Fruit fly (Drosophila melanogaster) whole organism, adult: ENCODE results near the gene CG10366.
A peak's percentile ranks its signal among the peaks of the same experiment; 100 is the strongest.

Source experiments
- CG11617 ChIP-seq: fragments of 200-800 bp; sonication (Bioruptor generic); optimal IDR thresholded peaks from 2 replicates; lab custom pipeline; 2017; ENCODE audit warnings: mild to moderate bottlenecking, missing biosample characterization, missing genetic modification reagents, missing genetic modification characterization
- CG12768 ChIP-seq: fragments of 200-800 bp; sonication (Bioruptor generic); optimal IDR thresholded peaks from 2 replicates; lab custom pipeline; 2017; ENCODE audit warnings: missing biosample characterization, missing genetic modification characterization, mild to moderate bottlenecking, moderate library complexity, missing genetic modification reagents
- CG14711 ChIP-seq: fragments of 200-800 bp; sonication (Bioruptor generic); optimal IDR thresholded peaks from 2 replicates; lab custom pipeline; 2018; ENCODE audit warnings: missing biosample characterization, mild to moderate bottlenecking, missing genetic modification characterization, moderate library complexity
- CG1620 ChIP-seq: fragments of 200-800 bp; sonication (Bioruptor generic); optimal IDR thresholded peaks from 2 replicates; lab custom pipeline; 2016; ENCODE audit warnings: missing biosample characterization, missing genetic modification characterization
- CG33017 ChIP-seq: fragments of 200-800 bp; sonication (Bioruptor generic); optimal IDR thresholded peaks from 2 replicates; lab custom pipeline; 2018; ENCODE audit warnings: missing biosample characterization, mild to moderate bottlenecking, missing genetic modification characterization, moderate library complexity
- CG5204 ChIP-seq: fragments of 200-800 bp; sonication (Bioruptor generic); optimal IDR thresholded peaks from 2 replicates; lab custom pipeline; 2016; ENCODE audit warnings: missing biosample characterization, missing genetic modification characterization
- CG7045 ChIP-seq: fragments of 200-800 bp; sonication (Bioruptor generic); optimal IDR thresholded peaks from 2 replicates; lab custom pipeline; 2017; ENCODE audit warnings: missing biosample characterization, mild to moderate bottlenecking, missing genetic modification characterization
- CG7101 ChIP-seq: fragments of 200-800 bp; sonication (Bioruptor generic); optimal IDR thresholded peaks from 2 replicates; lab custom pipeline; 2018; ENCODE audit warnings: missing biosample characterization, mild to moderate bottlenecking, missing genetic modification characterization, moderate library complexity
- Clk ChIP-seq: fragments of 200-800 bp; sonication (Bioruptor generic); optimal IDR thresholded peaks from 2 replicates; lab custom pipeline; 2017; ENCODE audit warnings: missing biosample characterization, missing genetic modification characterization
- Crg-1 ChIP-seq: fragments of 200-800 bp; sonication (Bioruptor generic); optimal IDR thresholded peaks from 2 replicates; lab custom pipeline; 2016; ENCODE audit warnings: missing biosample characterization, missing genetic modification characterization
- Hr96 ChIP-seq: fragments of 200-800 bp; sonication (Bioruptor generic); optimal IDR thresholded peaks from 2 replicates; lab custom pipeline; 2016; ENCODE audit warnings: missing biosample characterization, missing genetic modification characterization
- Mnt ChIP-seq: fragments of 200-800 bp; sonication (Bioruptor generic); optimal IDR thresholded peaks from 2 replicates; lab custom pipeline; 2016; ENCODE audit warnings: missing biosample characterization, mild to moderate bottlenecking, missing genetic modification characterization
- bab1 ChIP-seq: fragments of 200-800 bp; sonication (Bioruptor generic); optimal IDR thresholded peaks from 3 replicates; lab custom pipeline; 2019; ENCODE audit warnings: missing biosample characterization, mild to moderate bottlenecking, missing genetic modification characterization, moderate library complexity
- cic ChIP-seq: fragments of 200-800 bp; sonication (Bioruptor generic); optimal IDR thresholded peaks from 2 replicates; lab custom pipeline; 2017; ENCODE audit warnings: missing biosample characterization, mild to moderate bottlenecking, missing genetic modification characterization, moderate library complexity
- cnc ChIP-seq, 2 experiments: fragments of >200 bp; optimal IDR thresholded peaks; 2 replicates each; lab custom pipeline; 2017
- kay ChIP-seq: fragments of 200-800 bp; sonication (Bioruptor generic); peaks from one replicate; lab custom pipeline; 2016; ENCODE audit warnings: missing biosample characterization, missing genetic modification characterization, borderline replicate concordance
- ovo ChIP-seq: fragments of 200-800 bp; sonication (Bioruptor generic); optimal IDR thresholded peaks from 2 replicates; lab custom pipeline; 2016; ENCODE audit warnings: missing biosample characterization, missing genetic modification characterization
- pad ChIP-seq: fragments of 200-800 bp; sonication (Bioruptor generic); optimal IDR thresholded peaks from 3 replicates; lab custom pipeline; 2017; ENCODE audit warnings: missing biosample characterization, missing genetic modification characterization, mild to moderate bottlenecking, moderate library complexity, missing genetic modification reagents
- tj ChIP-seq: fragments of 200-800 bp; sonication (Bioruptor generic); optimal IDR thresholded peaks from 3 replicates; lab custom pipeline; 2017; ENCODE audit warnings: missing biosample characterization, mild to moderate bottlenecking, missing genetic modification characterization, moderate library complexity
- toe ChIP-seq: fragments of 200-800 bp; sonication (Bioruptor generic); optimal IDR thresholded peaks from 2 replicates; lab custom pipeline; 2016; ENCODE audit warnings: missing biosample characterization, missing genetic modification characterization

CG10366 gene

DNA sequence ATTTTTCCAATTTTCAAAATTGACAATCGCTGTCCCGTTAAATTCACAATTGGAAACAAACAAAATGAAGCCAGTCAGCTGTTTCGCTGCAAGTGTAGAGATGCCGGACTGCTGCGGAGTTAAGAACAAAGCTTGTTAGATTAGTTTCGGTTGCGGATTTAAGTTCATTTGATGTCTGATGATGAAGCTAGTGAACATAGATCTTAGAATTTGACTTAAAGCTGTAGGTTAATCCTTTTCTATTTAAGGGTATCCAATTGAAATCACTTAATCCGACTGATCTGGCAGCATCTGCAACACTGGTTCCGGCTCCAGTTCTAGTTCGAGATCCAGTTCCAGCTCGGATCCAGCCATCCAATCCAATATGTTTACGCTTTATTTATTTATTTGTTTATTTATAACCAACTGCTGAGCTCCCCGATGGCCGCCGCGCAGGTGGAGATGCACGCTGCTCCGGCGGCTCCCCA is at the start of gene CG10366, which contains the start of gene PCNA2:
Gene CG10366, plus strand, starts transcription at position 310 of the 467 bp plus-strand sequence.
Gene PCNA2, minus strand, starts transcription at position 65 of the 467 bp plus-strand sequence.
- TF ChIP-seq CG7101, result peak; percentile 70
- peak; percentile 28 for TF ChIP-seq CG7045 (GFP tag; lab: Kevin White, UChicago)
- peak; percentile 40 for TF ChIP-seq pad (GFP tag; lab: Kevin White, UChicago)
- TF ChIP-seq cnc (optimal IDR thresholded peaks at IDR 0.05; lab: Kevin White, UChicago), result no peak
- peak; percentile 79 for TF ChIP-seq CG1620 (GFP tag; lab: Kevin White, UChicago)
- TF ChIP-seq Crg-1 (GFP tag; lab: Kevin White, UChicago), result peak; percentile 36
- no peak for TF ChIP-seq CG5204 (GFP tag; lab: Kevin White, UChicago)
- peak; percentile 9 for TF ChIP-seq cic (GFP tag; lab: Kevin White, UChicago)
- peak; percentile 55 for TF ChIP-seq Mnt (GFP tag; lab: Kevin White, UChicago)
- peak; percentile 72 for TF ChIP-seq CG11617
- no peak for TF ChIP-seq kay (GFP tag; lab: Kevin White, UChicago)
- TF ChIP-seq CG14711 (tag; lab: Kevin White, UChicago), result peak; percentile 72
- TF ChIP-seq CG12768 (GFP tag; lab: Kevin White, UChicago), result peak; percentile 49
- peak; percentile 58 for TF ChIP-seq CG33017 (tag; lab: Kevin White, UChicago)
- no peak for TF ChIP-seq Clk (GFP tag; lab: Kevin White, UChicago)
- TF ChIP-seq Hr96, result peak; percentile 75
- TF ChIP-seq ovo, result peak; percentile 61
- peak; percentile 79 for TF ChIP-seq toe
- peak; percentile 78 for TF ChIP-seq bab1
- peak; percentile 71 for TF ChIP-seq tj (GFP tag; lab: Kevin White, UChicago)

DNA sequence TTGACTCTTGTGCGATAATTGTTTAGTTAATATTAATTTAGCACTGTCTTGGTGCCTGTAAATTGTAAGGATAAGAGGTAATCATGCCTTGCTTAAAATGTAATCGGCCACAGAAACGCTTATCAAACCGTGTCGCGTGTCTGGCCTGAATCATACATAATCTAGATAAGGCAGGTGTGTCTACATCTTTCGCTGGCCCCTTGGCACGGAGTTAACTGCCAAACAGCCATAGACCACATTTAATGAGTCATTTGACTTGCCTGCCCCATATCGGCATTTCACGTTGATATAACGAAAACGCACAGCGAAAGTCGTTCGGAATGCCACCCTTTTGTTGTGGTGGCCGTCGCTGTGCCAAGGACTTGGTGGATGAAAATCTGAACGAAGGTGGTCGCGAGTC is 48.8 kb upstream of the CG10366 start, which contains the start of gene CG31697:
Gene CG31697, plus strand, starts transcription at position 215 of the 400 bp plus-strand sequence.
- TF ChIP-seq Clk (GFP tag; lab: Kevin White, UChicago) (no peak), CG12768 (GFP tag; lab: Kevin White, UChicago) (no peak), kay (GFP tag; lab: Kevin White, UChicago) (no peak), Hr96 (no peak), Mnt (GFP tag; lab: Kevin White, UChicago) (no peak), CG1620 (GFP tag; lab: Kevin White, UChicago) (no peak), pad (GFP tag; lab: Kevin White, UChicago) (no peak), bab1 (no peak), cic (GFP tag; lab: Kevin White, UChicago) (no peak), CG5204 (GFP tag; lab: Kevin White, UChicago) (no peak), Crg-1 (GFP tag; lab: Kevin White, UChicago) (no peak)

DNA sequence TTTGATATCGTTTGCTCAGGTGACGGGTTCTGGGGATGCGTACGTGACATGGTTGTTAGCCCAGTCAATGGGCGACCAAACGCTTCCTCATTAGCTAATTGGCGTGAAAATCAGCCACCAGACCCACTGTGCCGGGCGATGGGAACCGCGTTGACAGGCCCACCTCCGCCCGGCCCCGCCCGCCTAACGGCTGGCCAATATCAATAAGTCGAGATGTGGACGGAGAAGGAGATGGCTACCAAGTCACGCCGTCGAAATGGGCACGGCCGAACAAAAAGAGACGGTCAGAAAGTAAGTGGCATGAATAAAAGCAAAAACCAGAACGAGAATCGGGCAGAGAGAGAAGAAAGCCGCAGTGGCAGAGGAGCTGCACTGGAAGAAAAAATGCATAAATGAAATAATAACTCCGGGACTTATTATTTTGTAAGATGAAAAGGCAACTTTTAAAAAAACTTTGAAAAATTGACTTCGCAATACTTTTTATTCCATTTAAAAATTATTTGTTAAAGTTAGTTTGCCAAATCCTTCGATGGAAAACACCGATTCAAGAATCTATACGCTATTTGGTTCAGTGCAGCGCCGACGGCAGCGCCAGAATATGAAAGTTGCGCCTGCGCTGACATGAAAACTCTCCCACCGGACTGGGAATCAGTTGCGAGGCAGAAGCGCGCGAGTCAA is 46.1 kb upstream of the CG10366 start, which contains the start of gene CG13082:
Gene CG13082, plus strand, starts transcription at position 647 of the 678 bp plus-strand sequence.
- TF ChIP-seq Hr96 (no peak), CG14711 (tag; lab: Kevin White, UChicago) (no peak), toe (no peak), CG12768 (GFP tag; lab: Kevin White, UChicago) (no peak), Mnt (GFP tag; lab: Kevin White, UChicago) (no peak), Crg-1 (GFP tag; lab: Kevin White, UChicago) (no peak), kay (GFP tag; lab: Kevin White, UChicago) (no peak), CG1620 (GFP tag; lab: Kevin White, UChicago) (no peak)

DNA sequence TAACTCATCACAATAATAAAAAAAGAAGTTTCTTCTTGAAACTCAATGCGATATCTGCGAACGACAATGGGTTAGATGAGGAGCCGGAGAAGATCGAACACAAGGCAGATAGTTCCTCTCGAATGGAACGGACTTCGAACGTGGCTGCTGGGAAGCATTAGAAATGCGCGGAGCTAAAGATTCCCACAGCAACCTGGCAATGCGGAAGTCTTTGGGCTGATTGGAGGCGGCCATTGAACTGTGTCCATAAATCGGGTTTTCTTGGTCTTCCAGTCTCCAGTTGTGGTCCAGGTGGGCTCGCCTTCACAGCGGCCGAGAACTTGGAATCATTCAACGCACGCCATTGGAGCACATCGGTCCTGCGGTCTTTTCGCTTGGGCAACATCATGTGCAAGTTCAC is 43.7 kb upstream of the CG10366 start, which contains the start of gene CG13081:
Gene CG13081, plus strand, starts transcription at position 301 of the 400 bp plus-strand sequence.
- no peak for TF ChIP-seq CG12768 (GFP tag; lab: Kevin White, UChicago)
- TF ChIP-seq bab1, result no peak

DNA sequence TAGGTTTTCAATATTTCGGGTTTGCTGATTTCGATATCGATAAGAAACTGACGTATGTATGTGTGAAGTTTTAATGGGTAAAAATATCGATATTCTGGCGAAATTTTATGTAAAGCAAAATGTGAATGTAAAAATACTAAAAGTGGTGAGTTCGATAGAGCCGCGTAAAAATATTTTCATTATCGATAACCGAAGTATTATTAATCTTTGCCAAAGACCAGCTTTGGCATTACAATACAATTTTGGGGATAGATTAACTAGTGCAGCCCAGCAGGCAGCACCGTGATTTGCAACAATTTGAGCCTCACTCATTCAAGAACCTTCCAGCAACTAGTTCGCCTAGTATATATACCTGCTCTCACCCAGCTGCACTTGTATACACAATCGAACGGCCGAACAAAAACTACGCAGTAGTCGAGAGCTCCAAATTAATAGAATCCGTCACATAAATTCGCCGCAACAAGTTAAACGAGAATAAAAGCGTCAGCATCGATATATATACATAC is 41.7 kb upstream of the CG10366 start:
- TF ChIP-seq CG14711 (tag; lab: Kevin White, UChicago) (no peak), bab1 (peak; percentile 60), CG33017 (tag; lab: Kevin White, UChicago) (no peak), Crg-1 (GFP tag; lab: Kevin White, UChicago) (no peak), CG12768 (GFP tag; lab: Kevin White, UChicago) (no peak), Mnt (GFP tag; lab: Kevin White, UChicago) (peak; percentile 34), CG7101 (peak; percentile 14), Clk (GFP tag; lab: Kevin White, UChicago) (no peak), tj (GFP tag; lab: Kevin White, UChicago) (no peak), pad (GFP tag; lab: Kevin White, UChicago) (no peak), cic (GFP tag; lab: Kevin White, UChicago) (no peak), CG5204 (GFP tag; lab: Kevin White, UChicago) (no peak), ovo (no peak), CG1620 (GFP tag; lab: Kevin White, UChicago) (peak; percentile 8), cnc (optimal IDR thresholded peaks at IDR 0.05; lab: Kevin White, UChicago) (peak; percentile 41 to 89), CG7045 (GFP tag; lab: Kevin White, UChicago) (no peak), CG11617 (peak; percentile 22), Hr96 (no peak), kay (GFP tag; lab: Kevin White, UChicago) (peak; percentile 95), toe (no peak)
